Worm (Caenorhabditis elegans) whole organism, late embryonic: ENCODE measurements around the gene C39E6.2.

ENCODE experiments used
- C08G9.2 ChIP-seq: sonication (generic microtip); optimal IDR thresholded peaks from 2 replicates; lab custom pipeline; 2016; ENCODE audit warnings: mild to moderate bottlenecking, missing genetic modification characterization, moderate library complexity, missing compliant biosample characterization
- C38D4.7 ChIP-seq: fragments of 200-800 bp; sonication (Bioruptor generic); optimal IDR thresholded peaks from 2 replicates; lab custom pipeline; 2018; ENCODE audit warnings: mild to moderate bottlenecking, missing genetic modification characterization, moderate library complexity, missing compliant biosample characterization
- gmeb-2 ChIP-seq: sonication (generic microtip); optimal IDR thresholded peaks from 2 replicates; lab custom pipeline; 2016; ENCODE audit warnings: missing genetic modification characterization, inconsistent platforms, missing compliant biosample characterization
- lin-11 ChIP-seq: fragments of 200-800 bp; sonication (Bioruptor generic); optimal IDR thresholded peaks from 2 replicates; lab custom pipeline; 2018; ENCODE audit warnings: mild to moderate bottlenecking, missing genetic modification characterization, missing compliant biosample characterization
- rnt-1 ChIP-seq: sonication (generic microtip); optimal IDR thresholded peaks from 2 replicates; lab custom pipeline; 2016; ENCODE audit warnings: missing genetic modification characterization, missing compliant biosample characterization
- tbx-2 ChIP-seq: sonication (generic microtip); optimal IDR thresholded peaks from 2 replicates; lab custom pipeline; 2016; ENCODE audit warnings: missing genetic modification characterization, missing compliant biosample characterization
- unc-86 ChIP-seq: sonication (generic microtip); optimal IDR thresholded peaks from 2 replicates; lab custom pipeline; 2016; ENCODE audit warnings: missing genetic modification characterization, missing compliant biosample characterization

DNA sequence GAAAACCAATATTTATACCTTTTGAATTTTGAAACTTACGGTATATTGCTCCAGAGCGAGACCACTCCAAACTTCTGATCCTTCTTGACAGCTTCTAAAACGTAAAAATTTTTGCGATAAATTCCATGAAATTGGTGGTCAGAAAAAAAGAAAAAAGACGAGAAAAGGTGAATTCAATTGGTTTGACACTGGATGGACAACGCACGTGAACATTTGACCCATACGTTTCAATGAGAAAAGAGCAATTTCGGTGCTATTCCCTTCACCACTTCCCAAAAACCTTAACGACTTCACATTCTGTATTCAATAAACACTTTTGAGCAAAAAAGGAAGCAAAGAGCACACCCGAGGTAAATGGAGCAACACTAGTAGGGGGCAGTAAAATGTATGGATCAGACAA, 27.5 kb downstream of the C39E6.2 start, which contains the start of gene acc-3:
- TF ChIP-seq C38D4.7 (no peak), gmeb-2 (tag; lab: Kevin White, UChicago) (no peak), rnt-1 (no peak), unc-86 (no peak), C08G9.2 (tag; lab: Kevin White, UChicago) (no peak), tbx-2 (tag; lab: Kevin White, UChicago) (no peak), lin-11 (tag; lab: Kevin White, UChicago) (no peak)
